Fruit fly (Drosophila melanogaster) whole organism, wandering third instar larva: ENCODE results near the gene Gagr.

Experiments
- Abd-B ChIP-seq: fragments of >200 bp; optimal IDR thresholded peaks from 2 replicates; lab custom pipeline; 2017; ENCODE audit warnings: missing biosample characterization, missing genetic modification characterization
- CG32264 ChIP-seq: fragments of 200-800 bp; sonication (Bioruptor generic); optimal IDR thresholded peaks from 2 replicates; lab custom pipeline; 2016; ENCODE audit warnings: missing biosample characterization, missing genetic modification characterization
- CG9705 ChIP-seq: fragments of 200-800 bp; sonication (Bioruptor generic); optimal IDR thresholded peaks from 2 replicates; lab custom pipeline; 2018; ENCODE audit warnings: missing biosample characterization, mild to moderate bottlenecking, missing genetic modification characterization
- CrebA ChIP-seq: fragments of 200-800 bp; sonication (Bioruptor generic); optimal IDR thresholded peaks from 2 replicates; lab custom pipeline; 2016; ENCODE audit warnings: missing biosample characterization, mild to moderate bottlenecking, missing genetic modification characterization, borderline replicate concordance
- Dfd ChIP-seq: fragments of >200 bp; optimal IDR thresholded peaks from 2 replicates; lab custom pipeline; 2017; ENCODE audit warnings: missing biosample characterization, missing genetic modification characterization
- Dif ChIP-seq: fragments of 200-275, 200-300 bp; sonication (Bioruptor generic); optimal IDR thresholded peaks from 2 replicates; lab custom pipeline; 2018; ENCODE audit warnings: missing biosample characterization, missing genetic modification characterization; ENCODE audit not compliant: partially characterized antibody
- GATAd ChIP-seq: sonication (Bioruptor generic); optimal IDR thresholded peaks from 2 replicates; lab custom pipeline; 2016; ENCODE audit warnings: missing biosample characterization, missing genetic modification characterization
- HLH106 ChIP-seq: fragments of 200-800 bp; optimal IDR thresholded peaks from 3 replicates; lab custom pipeline; 2019; ENCODE audit warnings: missing biosample characterization, mild to moderate bottlenecking, missing genetic modification characterization, moderate library complexity
- Hnf4 ChIP-seq: fragments of 200-800 bp; sonication (Bioruptor generic); optimal IDR thresholded peaks from 2 replicates; lab custom pipeline; 2016; ENCODE audit warnings: missing biosample characterization, mild to moderate bottlenecking, missing genetic modification characterization
- Hr78 ChIP-seq: fragments of >200 bp; optimal IDR thresholded peaks from 2 replicates; lab custom pipeline; 2017; ENCODE audit warnings: missing biosample characterization, missing genetic modification characterization
- Hr83 ChIP-seq: fragments of 200-300 bp; sonication (Bioruptor generic); optimal IDR thresholded peaks from 2 replicates; lab custom pipeline; 2016; ENCODE audit warnings: missing biosample characterization, mild to moderate bottlenecking, missing genetic modification characterization, moderate library complexity; ENCODE audit not compliant: poor library complexity, severe bottlenecking
- Jra ChIP-seq: sonication (Bioruptor generic); optimal IDR thresholded peaks from 2 replicates; lab custom pipeline; 2016; ENCODE audit warnings: missing biosample characterization, missing genetic modification characterization
- Mio ChIP-seq: sonication (Bioruptor generic); optimal IDR thresholded peaks from 2 replicates; lab custom pipeline; 2016; ENCODE audit warnings: missing biosample characterization, missing genetic modification characterization
- Myc ChIP-seq: fragments of >200 bp; optimal IDR thresholded peaks from 2 replicates; lab custom pipeline; 2017
- N ChIP-seq: fragments of >200 bp; optimal IDR thresholded peaks from 2 replicates; lab custom pipeline; 2018; ENCODE audit warnings: missing biosample characterization, missing external identifiers, missing genetic modification characterization
- OdsH ChIP-seq: fragments of 200-800 bp; sonication (Bioruptor generic); optimal IDR thresholded peaks from 2 replicates; lab custom pipeline; 2016; ENCODE audit warnings: missing biosample characterization, mild to moderate bottlenecking, missing genetic modification characterization
- Rel ChIP-seq, 2 experiments: fragments of 200-800 bp; sonication (Bioruptor generic) in 1 of 2; optimal IDR thresholded peaks; 2 replicates in 1 of 2; 3 replicates in 1 of 2; lab custom pipeline; 2016 to 2019; ENCODE audit warnings: mild to moderate bottlenecking in 2 of 2, missing biosample characterization in 2 of 2, missing genetic modification characterization in 2 of 2, moderate library complexity in 1 of 2
- Sp1 ChIP-seq: fragments of 200-800 bp; sonication (Bioruptor generic); optimal IDR thresholded peaks from 3 replicates; lab custom pipeline; 2019; ENCODE audit warnings: missing biosample characterization, mild to moderate bottlenecking, missing genetic modification characterization, moderate library complexity
- Vsx2 ChIP-seq: fragments of 200-300, 225-300 bp; sonication (Bioruptor generic); optimal IDR thresholded peaks from 2 replicates; lab custom pipeline; 2018; ENCODE audit warnings: missing biosample characterization, missing genetic modification characterization; ENCODE audit not compliant: partially characterized antibody
- br ChIP-seq: fragments of 200-800 bp; sonication (Bioruptor generic); optimal IDR thresholded peaks from 2 replicates; lab custom pipeline; 2016; ENCODE audit warnings: missing biosample characterization, missing genetic modification characterization
- brk ChIP-seq: fragments of 200-800 bp; sonication (Bioruptor generic); optimal IDR thresholded peaks from 2 replicates; lab custom pipeline; 2016; ENCODE audit warnings: missing biosample characterization, mild to moderate bottlenecking, missing genetic modification characterization
- dl ChIP-seq, 2 experiments: fragments of 175-275, 200-275 bp in 1 of 2; fragments of 200-275 bp in 1 of 2; sonication (Bioruptor generic); optimal IDR thresholded peaks; lab custom pipeline; 2018; ENCODE audit warnings: mild to moderate bottlenecking in 2 of 2, missing biosample characterization in 2 of 2, missing genetic modification characterization in 2 of 2, moderate library complexity in 2 of 2; ENCODE audit not compliant: partially characterized antibody in 2 of 2, insufficient read depth in 1 of 2
- dmrt93B ChIP-seq: fragments of 200-800 bp; sonication (Bioruptor generic); optimal IDR thresholded peaks from 2 replicates; lab custom pipeline; 2018; ENCODE audit warnings: missing biosample characterization, mild to moderate bottlenecking, missing genetic modification characterization
- dsf ChIP-seq: sonication (Bioruptor generic); optimal IDR thresholded peaks from 2 replicates; lab custom pipeline; 2016; ENCODE audit warnings: missing biosample characterization, missing genetic modification characterization, borderline replicate concordance
- ey ChIP-seq: fragments of 200-800 bp; sonication (Bioruptor generic); optimal IDR thresholded peaks from 2 replicates; lab custom pipeline; 2016; ENCODE audit warnings: missing biosample characterization, missing genetic modification characterization
- foxo ChIP-seq, 2 experiments: fragments of 200-800 bp; sonication (Bioruptor generic); optimal IDR thresholded peaks; 2 replicates in 1 of 2; 3 replicates in 1 of 2; lab custom pipeline; 2016 to 2017; ENCODE audit warnings: missing biosample characterization in 2 of 2, missing genetic modification characterization in 2 of 2
- fru ChIP-seq: fragments of 200-800 bp; sonication (Bioruptor generic); optimal IDR thresholded peaks from 3 replicates; lab custom pipeline; 2016; ENCODE audit warnings: missing biosample characterization, mild to moderate bottlenecking, missing genetic modification characterization
- h ChIP-seq: fragments of 200-800 bp; sonication (Bioruptor generic); optimal IDR thresholded peaks from 3 replicates; lab custom pipeline; 2016; ENCODE audit warnings: missing biosample characterization, mild to moderate bottlenecking, missing genetic modification characterization
- jim ChIP-seq: fragments of 175-275, 200-325 bp; sonication (Bioruptor generic); optimal IDR thresholded peaks from 2 replicates; lab custom pipeline; 2016; ENCODE audit warnings: missing biosample characterization, mild to moderate bottlenecking, missing genetic modification characterization
- lola ChIP-seq: fragments of >200 bp; optimal IDR thresholded peaks from 2 replicates; lab custom pipeline; 2017; ENCODE audit warnings: missing biosample characterization, missing genetic modification characterization
- pan ChIP-seq: fragments of >200 bp; optimal IDR thresholded peaks from 2 replicates; lab custom pipeline; 2017
- psq ChIP-seq: fragments of 200-800 bp; sonication (Bioruptor generic); optimal IDR thresholded peaks from 3 replicates; lab custom pipeline; 2017; ENCODE audit warnings: missing biosample characterization, mild to moderate bottlenecking, missing genetic modification characterization, moderate library complexity
- rgr ChIP-seq: fragments of 200-800 bp; sonication (Bioruptor generic); optimal IDR thresholded peaks from 3 replicates; lab custom pipeline; 2016; ENCODE audit warnings: missing biosample characterization, mild to moderate bottlenecking, missing genetic modification characterization
- sage ChIP-seq: fragments of 200-800 bp; sonication (Bioruptor generic); optimal IDR thresholded peaks from 2 replicates; lab custom pipeline; 2016; ENCODE audit warnings: missing biosample characterization, mild to moderate bottlenecking, missing genetic modification characterization
- sv ChIP-seq: fragments of 200-800 bp; sonication (Bioruptor generic); optimal IDR thresholded peaks from 3 replicates; lab custom pipeline; 2016; ENCODE audit warnings: missing biosample characterization, missing genetic modification characterization
- tai ChIP-seq: sonication (Bioruptor generic); optimal IDR thresholded peaks from 2 replicates; lab custom pipeline; 2016; ENCODE audit warnings: missing biosample characterization, missing genetic modification characterization
- usp ChIP-seq: fragments of >200 bp; optimal IDR thresholded peaks from 2 replicates; lab custom pipeline; 2017; ENCODE audit warnings: missing biosample characterization, missing genetic modification characterization
- woc ChIP-seq: sonication (Bioruptor generic); optimal IDR thresholded peaks from 2 replicates; lab custom pipeline; 2016; ENCODE audit warnings: missing biosample characterization, mild to moderate bottlenecking, missing genetic modification characterization

The Gagr gene

DNA sequence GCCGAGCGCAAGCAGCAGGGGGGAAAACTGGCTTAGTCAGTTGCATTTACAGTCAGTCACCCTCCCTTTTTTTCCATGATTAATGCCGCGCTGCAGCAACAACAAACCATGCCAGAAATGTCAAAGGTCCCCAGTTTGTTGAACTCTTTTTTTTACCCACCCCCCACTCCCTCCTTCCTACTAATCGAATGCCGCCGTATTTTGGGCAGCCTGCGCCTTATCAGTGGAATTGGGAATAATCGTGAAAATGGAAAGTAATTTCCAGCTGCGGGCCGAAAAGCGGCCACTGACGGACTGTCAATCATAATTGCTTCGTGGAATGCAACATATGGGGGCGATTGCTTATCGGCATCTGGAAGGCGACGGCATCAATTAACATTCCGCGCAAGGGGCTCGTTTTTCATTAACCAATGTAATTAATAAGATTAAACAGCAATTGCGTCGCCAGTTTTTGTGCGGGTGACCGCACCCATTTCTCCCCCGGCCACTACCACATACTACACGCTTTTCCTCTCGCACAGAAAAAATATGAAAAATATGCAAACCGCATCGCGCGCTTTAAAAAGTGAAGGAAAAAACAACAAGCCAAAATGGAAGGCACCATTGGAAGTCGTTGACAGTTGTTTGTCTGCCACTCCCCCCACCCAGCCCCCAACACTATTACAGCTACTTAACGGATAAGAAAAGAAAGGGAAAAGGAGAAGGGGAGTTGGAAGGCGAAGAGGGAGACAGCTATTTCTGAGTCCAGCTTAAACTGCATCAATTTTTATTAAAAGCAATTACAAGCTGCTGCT is 15.3 kb downstream of the Gagr start:
- TF ChIP-seq Dif (GFP tag; lab: Kevin White, UChicago) = peak; percentile 1
- no peak for TF ChIP-seq Rel (GFP tag; optimal IDR thresholded peaks at IDR 0.05; lab: Kevin White, UChicago)
- TF ChIP-seq Rel (tag; optimal IDR thresholded peaks at IDR 0.05; lab: Kevin White, UChicago) = peak; percentile 19
- TF ChIP-seq sv (GFP tag; lab: Kevin White, UChicago) = no peak
- no peak for TF ChIP-seq HLH106 (tag; lab: Kevin White, UChicago)
- TF ChIP-seq, all 38 proteins: peak for 2

DNA sequence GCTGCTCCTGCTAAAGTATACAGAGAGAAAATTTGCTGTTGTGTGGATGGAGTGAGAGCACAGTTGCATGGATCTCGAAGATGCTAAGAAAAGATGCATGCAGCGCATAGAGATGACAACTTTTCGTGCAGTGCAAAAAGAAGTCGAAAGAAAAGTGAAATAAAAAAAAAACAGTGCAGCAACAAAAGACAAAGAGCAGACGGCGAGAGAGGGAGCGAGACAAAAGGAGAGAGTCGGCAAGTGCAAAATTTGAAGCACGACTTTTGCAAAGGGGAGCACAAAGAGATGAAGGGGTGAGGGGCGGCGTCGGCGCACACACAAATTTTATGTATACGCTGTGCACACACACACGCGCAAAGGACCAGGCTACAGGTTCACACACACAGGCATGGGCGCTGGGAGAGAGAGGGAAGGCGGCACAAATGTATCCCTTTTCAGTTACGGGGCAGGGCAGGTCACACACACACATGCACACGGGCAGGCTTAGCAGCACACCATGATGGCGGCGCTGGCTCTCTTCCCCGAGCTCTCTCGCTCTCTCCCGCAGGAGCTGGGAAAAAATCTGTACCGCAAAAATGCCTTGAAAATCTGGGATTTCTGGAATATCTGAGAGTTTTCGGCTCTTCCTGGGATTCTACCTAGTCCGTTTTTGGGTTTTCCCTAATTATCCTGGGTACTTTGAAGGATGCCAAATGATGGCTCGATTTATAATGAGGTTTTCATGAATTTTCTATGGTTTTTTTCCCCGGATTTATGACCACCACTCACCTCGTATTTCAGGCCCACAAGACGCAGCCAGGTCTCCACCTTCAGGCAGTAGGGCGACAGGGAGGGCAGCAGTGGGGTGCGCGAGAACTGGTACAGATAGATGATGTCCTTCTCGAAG is 16.1 kb downstream of the Gagr start:
- peak; percentile 72 for TF ChIP-seq brk
- TF ChIP-seq Hr83 (GFP tag; lab: Kevin White, UChicago) = peak; percentile 47
- no peak for TF ChIP-seq CrebA (GFP tag; lab: Kevin White, UChicago)
- peak; percentile 81 for TF ChIP-seq Hnf4
- TF ChIP-seq usp (GFP tag; lab: Kevin White, UChicago) = no peak
- peak in 1 of 2 experiments; percentile 83 for TF ChIP-seq foxo (GFP tag; optimal IDR thresholded peaks at IDR 0.05; lab: Kevin White, UChicago)
- TF ChIP-seq GATAd (GFP tag; lab: Kevin White, UChicago) = no peak
- TF ChIP-seq Myc = no peak
- peak; percentile 83 for TF ChIP-seq ey (GFP tag; lab: Kevin White, UChicago)
- TF ChIP-seq Sp1 = peak; percentile 81
- no peak for TF ChIP-seq dsf (GFP tag; lab: Kevin White, UChicago)
- TF ChIP-seq woc (GFP tag; lab: Kevin White, UChicago) = peak; percentile 90
- peak; percentile 88 for TF ChIP-seq fru (GFP tag; lab: Kevin White, UChicago)
- TF ChIP-seq sv (GFP tag; lab: Kevin White, UChicago) = no peak
- TF ChIP-seq sage (GFP tag; lab: Kevin White, UChicago) = peak; percentile 57
- no peak for TF ChIP-seq Mio (GFP tag; lab: Kevin White, UChicago)
- peak; percentile 76 for TF ChIP-seq OdsH (GFP tag; lab: Kevin White, UChicago)
- TF ChIP-seq dl (GFP tag; optimal IDR thresholded peaks at IDR 0.05; lab: Kevin White, UChicago; ENCODE audit: insufficient read depth in 1 of 2, partially characterized antibody in 2 of 2) = peak; percentile 44 to 53
- no peak for TF ChIP-seq Dfd (GFP tag; lab: Kevin White, UChicago)
- TF ChIP-seq rgr (GFP tag; lab: Kevin White, UChicago) = peak; percentile 83
- TF ChIP-seq h (GFP tag; lab: Kevin White, UChicago) = peak; percentile 87
- peak; percentile 72 for TF ChIP-seq HLH106 (tag; lab: Kevin White, UChicago)
- TF ChIP-seq Jra (GFP tag; lab: Kevin White, UChicago) = peak; percentile 23
- no peak for TF ChIP-seq lola (GFP tag; lab: Kevin White, UChicago)
- peak; percentile 78 for TF ChIP-seq Dif (GFP tag; lab: Kevin White, UChicago)
- TF ChIP-seq Vsx2 (GFP tag; lab: Kevin White, UChicago) = no peak
- TF ChIP-seq CG9705 (GFP tag; lab: Kevin White, UChicago) = peak; percentile 65
- TF ChIP-seq br (GFP tag; lab: Kevin White, UChicago) = peak; percentile 85
- TF ChIP-seq pan = no peak
- no peak for TF ChIP-seq Hr78 (GFP tag; lab: Kevin White, UChicago)
- peak; percentile 91 for TF ChIP-seq psq (GFP tag; lab: Kevin White, UChicago)
- no peak for TF ChIP-seq tai
- no peak for TF ChIP-seq Abd-B
- TF ChIP-seq dmrt93B (GFP tag; lab: Kevin White, UChicago) = peak; percentile 35
- peak; percentile 27 for TF ChIP-seq Rel (GFP tag; optimal IDR thresholded peaks at IDR 0.05; lab: Kevin White, UChicago)
- no peak for TF ChIP-seq Rel (tag; optimal IDR thresholded peaks at IDR 0.05; lab: Kevin White, UChicago)
- TF ChIP-seq CG32264 = peak; percentile 67
- peak; percentile 58 for TF ChIP-seq N (GFP tag; lab: Kevin White, UChicago)
- no peak for TF ChIP-seq jim (GFP tag; lab: Kevin White, UChicago)
- TF ChIP-seq, all 38 proteins: peak for 23
